Fruit fly (Drosophila melanogaster) whole organism, larva: ENCODE measurements around the gene cpb.

Experiments
- noc ChIP-seq: fragments of 200-800 bp; sonication (Bioruptor generic); optimal IDR thresholded peaks from 3 replicates; lab custom pipeline; 2019; ENCODE audit warnings: missing biosample characterization, mild to moderate bottlenecking, missing genetic modification characterization, moderate library complexity

The cpb gene

dm6 chr2L:1735133-1735532, 30.4 kb downstream of the cpb start:
- no peak for TF ChIP-seq noc (tag; lab: Kevin White, UChicago)

DNA sequence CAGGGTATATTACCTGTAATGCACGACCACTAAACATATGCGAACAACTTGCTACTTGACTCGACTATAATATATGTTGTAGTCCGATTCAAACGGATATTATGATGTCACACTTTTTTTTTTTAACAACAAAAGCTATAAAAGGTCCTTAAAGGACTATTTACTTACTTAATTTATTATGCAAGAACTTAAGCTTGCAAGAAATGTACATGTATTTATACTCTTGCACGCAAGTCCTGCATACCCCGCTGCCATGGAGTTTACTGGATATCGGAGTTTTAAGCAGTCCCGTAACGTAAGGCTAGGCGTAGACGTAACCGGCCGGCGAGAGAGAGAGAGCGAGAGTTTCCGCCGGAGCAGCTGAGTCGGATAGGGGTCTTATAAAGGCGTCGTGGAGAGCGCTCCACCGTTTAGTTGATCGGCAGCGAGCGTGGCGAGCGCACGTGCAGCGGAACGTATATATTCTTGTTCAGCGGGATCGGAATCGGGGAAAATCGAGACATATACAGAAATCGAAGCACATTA, 32.4 kb downstream of the cpb start:
- peak; percentile 84 for TF ChIP-seq noc (tag; lab: Kevin White, UChicago)

dm6 chr2L:1738054-1738453, 33.4 kb downstream of the cpb start:
- no peak for TF ChIP-seq noc (tag; lab: Kevin White, UChicago)

dm6 chr2L:1740095-1740494, 35.4 kb downstream of the cpb start:
- no peak for TF ChIP-seq noc (tag; lab: Kevin White, UChicago)

DNA sequence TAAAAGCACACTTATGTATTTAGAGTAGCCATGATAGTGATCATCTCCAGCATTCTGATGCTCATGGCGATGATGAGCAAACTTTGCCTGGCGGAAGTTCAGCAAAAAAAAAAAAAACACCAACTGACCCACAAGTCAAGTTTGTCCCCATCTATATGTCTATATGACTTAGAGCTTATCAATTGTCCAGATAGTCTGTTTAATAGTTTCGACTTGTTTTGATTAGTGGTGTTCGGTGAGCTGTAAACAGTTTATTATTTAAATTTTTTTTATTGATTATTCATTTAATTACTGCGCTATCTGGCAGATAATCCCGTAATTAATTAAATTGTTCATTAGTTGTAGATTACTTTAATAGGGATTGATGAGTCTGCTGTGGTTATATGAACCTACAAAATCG, 39.1 kb downstream of the cpb start:
- TF ChIP-seq noc (tag; lab: Kevin White, UChicago): peak; percentile 54

- no peak for TF ChIP-seq noc (tag; lab: Kevin White, UChicago)
Observed at dm6 chr2L:1748410-1748809, 43.7 kb downstream of the cpb start.

- no peak for TF ChIP-seq noc (tag; lab: Kevin White, UChicago)
Observed at dm6 chr2L:1751953-1752352, 47.3 kb downstream of the cpb start, which contains the start of the genes CG17712 and CG17648. TSS of gene CG17712 (minus strand) at chr2L:1752122. TSS of gene CG17648 (plus strand) at chr2L:1752308.

- TF ChIP-seq noc (tag; lab: Kevin White, UChicago): no peak
Observed at dm6 chr2L:1756351-1756750, 51.6 kb downstream of the cpb start, which contains the start of gene Gr22f. TSS of gene Gr22f (minus strand) at chr2L:1756451.
